Worm (Caenorhabditis elegans): ENCODE data around the gene T25F10.4.

DNA sequence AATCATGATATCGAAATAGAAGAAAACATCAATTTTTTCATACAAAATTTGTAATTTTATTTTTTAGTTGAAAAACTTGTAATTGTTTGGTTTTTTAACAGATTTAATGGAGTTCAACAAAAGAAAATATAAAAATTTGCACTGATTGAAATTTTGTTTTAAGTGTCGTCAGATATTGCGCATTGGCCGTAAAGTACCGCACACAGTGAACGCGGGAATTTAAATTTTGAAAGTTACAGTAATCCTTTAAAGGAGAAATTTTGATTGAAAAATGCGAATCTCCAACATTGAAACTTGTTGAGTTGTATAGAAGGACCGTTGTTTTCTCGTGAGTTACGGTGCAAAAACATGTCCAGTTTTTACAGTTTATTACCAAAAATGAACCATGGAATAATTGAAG is 30.7 kb upstream of the T25F10.4 start:
- TF ChIP-seq mdl-1 (tag; optimal IDR thresholded peaks at IDR 0.05) (no peak), elt-2 (tag; optimal IDR thresholded peaks at IDR 0.05) (no peak)

All from whole organism, L1 larva.